Worm (Caenorhabditis elegans) whole organism, L4/young adult: ENCODE results near the gene twk-24.

ENCODE experiments used
- W03F9.2 ChIP-seq: fragments of 150-350 bp; optimal IDR thresholded peaks from 2 replicates; lab custom pipeline; 2014; ENCODE audit warnings: missing biosample characterization, missing genetic modification characterization
- dao-5 ChIP-seq: sonication (generic microtip); optimal IDR thresholded peaks from 2 replicates; lab custom pipeline; 2016; ENCODE audit warnings: missing genotype, missing genetic modification characterization, moderate library complexity, missing compliant biosample characterization
- him-1 ChIP-seq: sonication (generic microtip); optimal IDR thresholded peaks from 2 replicates; lab custom pipeline; 2016; ENCODE audit warnings: missing genotype, missing genetic modification reagents, missing genetic modification characterization, missing compliant biosample characterization

DNA sequence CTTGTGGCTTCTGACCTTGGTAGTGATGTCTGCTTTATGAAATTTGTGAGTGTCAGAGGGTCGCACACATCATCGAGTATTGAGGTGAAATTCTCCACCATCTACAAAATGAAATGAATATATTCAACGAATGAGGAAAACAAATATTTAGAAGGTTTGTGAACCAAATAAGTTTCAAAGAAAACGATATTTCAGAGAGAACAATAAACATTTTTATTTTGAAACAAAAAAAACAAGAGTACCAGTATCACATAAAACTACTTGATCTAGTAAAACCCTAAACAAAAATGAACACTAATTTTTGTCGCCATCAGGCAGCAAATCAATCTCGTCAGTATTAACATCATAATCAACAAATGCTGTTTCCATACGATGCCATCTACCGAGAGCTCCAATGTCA is 48.0 kb upstream of the twk-24 start, which contains the start of gene R04F11.3:
- TF ChIP-seq him-1 (tag; lab: Kevin White, UChicago) (no peak), dao-5 (tag; lab: Kevin White, UChicago) (no peak), W03F9.2 (tag; lab: Kevin White, UChicago) (no peak)
